Worm (Caenorhabditis elegans) whole organism, L1 larva: ENCODE measurements around the gene F40A3.2.

ENCODE experiments used
- irx-1 ChIP-seq: sonication (generic microtip); optimal IDR thresholded peaks from 2 replicates; lab custom pipeline; 2016; ENCODE audit warnings: missing genetic modification characterization, missing compliant biosample characterization
- lin-15B ChIP-seq: fragments of 150-350 bp; sonication (generic microtip); optimal IDR thresholded peaks from 3 replicates; lab custom pipeline; 2014; ENCODE audit warnings: missing biosample characterization, missing genetic modification characterization
- lin-39 ChIP-seq: fragments of 150-350 bp; optimal IDR thresholded peaks from 2 replicates; lab custom pipeline; 2014; ENCODE audit warnings: missing biosample characterization, missing genetic modification reagents, missing genetic modification characterization
- nhr-28 ChIP-seq: fragments of 150-350 bp; optimal IDR thresholded peaks from 2 replicates; lab custom pipeline; 2014; ENCODE audit warnings: missing biosample characterization, missing genetic modification characterization
- nhr-76 ChIP-seq: sonication (generic microtip); optimal IDR thresholded peaks from 2 replicates; lab custom pipeline; 2017; ENCODE audit warnings: missing biosample characterization, missing genetic modification characterization
- sptf-1 ChIP-seq: fragments of 150-350 bp; optimal IDR thresholded peaks from 2 replicates; lab custom pipeline; 2014; ENCODE audit warnings: missing biosample characterization, missing genetic modification characterization
- sup-37 ChIP-seq: fragments of 200-800 bp; sonication (Bioruptor generic); optimal IDR thresholded peaks from 2 replicates; lab custom pipeline; 2018; ENCODE audit warnings: mild to moderate bottlenecking, missing genetic modification characterization, missing compliant biosample characterization
- tlp-1 ChIP-seq: fragments of 150-350 bp; optimal IDR thresholded peaks from 2 replicates; lab custom pipeline; 2014; ENCODE audit warnings: missing biosample characterization, missing genetic modification characterization

ce11 chrV:7888036-7888435, 9.3 kb downstream of the F40A3.2 start:
- TF ChIP-seq sup-37 (no peak), lin-15B (no peak), lin-39 (tag; lab: Kevin White, UChicago) (no peak), tlp-1 (no peak), sptf-1 (tag; lab: Kevin White, UChicago) (no peak), nhr-76 (no peak), irx-1 (tag; lab: Kevin White, UChicago) (no peak), nhr-28 (tag; lab: Kevin White, UChicago) (no peak)
